Worm (Caenorhabditis elegans) whole organism, L3 larva: Measurements from ENCODE around the gene trpp-11.

Source experiments
- R02D3.7 ChIP-seq: fragments of 150-350 bp; optimal IDR thresholded peaks from 2 replicates; lab custom pipeline; 2014; ENCODE audit warnings: missing biosample characterization, missing genetic modification characterization
- aly-2 ChIP-seq: fragments of 150-350 bp; optimal IDR thresholded peaks from 2 replicates; lab custom pipeline; 2014; ENCODE audit warnings: missing biosample characterization, missing genetic modification characterization
- ama-1 ChIP-seq: fragments of 150-350 bp; optimal IDR thresholded peaks from 2 replicates; lab custom pipeline; 2018
- ceh-16 ChIP-seq: sonication (generic microtip); optimal IDR thresholded peaks from 2 replicates; lab custom pipeline; 2017; ENCODE audit warnings: missing biosample characterization, missing genetic modification characterization
- ceh-28 ChIP-seq: fragments of 150-350 bp; optimal IDR thresholded peaks from 2 replicates; lab custom pipeline; 2014; ENCODE audit warnings: missing biosample characterization, missing genetic modification reagents, missing genetic modification characterization
- ceh-82 ChIP-seq: fragments of 150-350 bp; optimal IDR thresholded peaks from 2 replicates; lab custom pipeline; 2014; ENCODE audit warnings: missing biosample characterization, missing genetic modification characterization
- ceh-9 ChIP-seq: sonication (generic microtip); optimal IDR thresholded peaks from 2 replicates; lab custom pipeline; 2018; ENCODE audit warnings: missing biosample characterization, missing genetic modification characterization
- daf-12 ChIP-seq: fragments of 150-350 bp; optimal IDR thresholded peaks from 2 replicates; lab custom pipeline; 2014; ENCODE audit warnings: missing biosample characterization, missing genetic modification reagents, missing genetic modification characterization
- egl-27 ChIP-seq: sonication (generic microtip); optimal IDR thresholded peaks from 4 replicates; lab custom pipeline; 2017; ENCODE audit warnings: missing biosample characterization, missing genetic modification reagents, missing genetic modification characterization
- egl-5 ChIP-seq: fragments of 150-350 bp; optimal IDR thresholded peaks from 2 replicates; lab custom pipeline; 2017; ENCODE audit warnings: missing biosample characterization, missing genetic modification reagents, missing genetic modification characterization, inconsistent platforms
- elt-1 ChIP-seq: fragments of 150-350 bp; optimal IDR thresholded peaks from 2 replicates; lab custom pipeline; 2014; ENCODE audit warnings: missing biosample characterization, missing genetic modification characterization
- elt-2 ChIP-seq: sonication (generic microtip); optimal IDR thresholded peaks from 2 replicates; lab custom pipeline; 2016; ENCODE audit warnings: missing genetic modification reagents, mild to moderate bottlenecking, missing genetic modification characterization, missing compliant biosample characterization
- elt-3 ChIP-seq, 3 experiments: fragments of 150-350 bp in 1 of 3; sonication (generic microtip) in 2 of 3; optimal IDR thresholded peaks; 2 replicates in 2 of 3; 4 replicates in 1 of 3; lab custom pipeline; 2014 to 2017; ENCODE audit warnings: missing biosample characterization in 3 of 3, missing genetic modification characterization in 3 of 3
- eor-1 ChIP-seq, 2 experiments: fragments of 150-350 bp; optimal IDR thresholded peaks; 2 replicates each; lab custom pipeline; 2014 to 2018; ENCODE audit warnings: missing biosample characterization in 2 of 2, missing genetic modification characterization in 2 of 2
- fkh-10 ChIP-seq: sonication (generic microtip); optimal IDR thresholded peaks from 2 replicates; lab custom pipeline; 2017; ENCODE audit warnings: missing biosample characterization, missing genetic modification reagents, missing genetic modification characterization
- fos-1 ChIP-seq: fragments of 150-350 bp; optimal IDR thresholded peaks from 2 replicates; lab custom pipeline; 2014; ENCODE audit warnings: missing biosample characterization, missing genetic modification characterization
- hmg-11 ChIP-seq: sonication (generic microtip); optimal IDR thresholded peaks from 2 replicates; lab custom pipeline; 2016; ENCODE audit warnings: missing genetic modification characterization, missing compliant biosample characterization
- jun-1 ChIP-seq: fragments of 150-350 bp; optimal IDR thresholded peaks from 2 replicates; lab custom pipeline; 2014; ENCODE audit warnings: missing biosample characterization, missing genetic modification reagents, missing genetic modification characterization
- lin-15B ChIP-seq: fragments of 150-350 bp; optimal IDR thresholded peaks from 2 replicates; lab custom pipeline; 2014; ENCODE audit warnings: missing biosample characterization, missing genetic modification characterization
- lin-39 ChIP-seq: fragments of 150-350 bp; optimal IDR thresholded peaks from 2 replicates; lab custom pipeline; 2018; ENCODE audit warnings: missing biosample characterization, missing genetic modification reagents, missing genetic modification characterization
- lsy-12 ChIP-seq: sonication (generic microtip); optimal IDR thresholded peaks from 2 replicates; lab custom pipeline; 2016; ENCODE audit warnings: mild to moderate bottlenecking, missing genetic modification characterization, missing compliant biosample characterization
- mdl-1 ChIP-seq: fragments of 150-350 bp; optimal IDR thresholded peaks from 2 replicates; lab custom pipeline; 2014; ENCODE audit warnings: missing biosample characterization, missing genetic modification characterization
- mml-1 ChIP-seq: fragments of 150-350 bp; sonication (generic microtip); optimal IDR thresholded peaks from 3 replicates; lab custom pipeline; 2014; ENCODE audit warnings: missing biosample characterization, missing genetic modification characterization
- nfya-1 ChIP-seq: sonication (generic microtip); optimal IDR thresholded peaks from 2 replicates; lab custom pipeline; 2017; ENCODE audit warnings: missing genetic modification characterization, mild to moderate bottlenecking, missing compliant biosample characterization, antibody characterized with exemption, moderate library complexity; ENCODE audit not compliant: insufficient read depth
- nhr-11 ChIP-seq: fragments of 150-350 bp; optimal IDR thresholded peaks from 2 replicates; lab custom pipeline; 2014; ENCODE audit warnings: missing biosample characterization, missing genetic modification characterization
- nhr-23 ChIP-seq: fragments of 150-350 bp; optimal IDR thresholded peaks from 2 replicates; lab custom pipeline; 2014; ENCODE audit warnings: missing biosample characterization, missing genetic modification reagents, missing genetic modification characterization
- nhr-237 ChIP-seq: fragments of 150-350 bp; optimal IDR thresholded peaks from 2 replicates; lab custom pipeline; 2014; ENCODE audit warnings: missing biosample characterization, missing genetic modification characterization
- nhr-25 ChIP-seq: sonication (generic microtip); optimal IDR thresholded peaks from 2 replicates; lab custom pipeline; 2017; ENCODE audit warnings: missing biosample characterization, missing genetic modification characterization
- nhr-28 ChIP-seq: fragments of 150-350 bp; optimal IDR thresholded peaks from 2 replicates; lab custom pipeline; 2014; ENCODE audit warnings: missing biosample characterization, missing genetic modification characterization
- nhr-43 ChIP-seq: sonication (generic microtip); optimal IDR thresholded peaks from 2 replicates; lab custom pipeline; 2016; ENCODE audit warnings: mild to moderate bottlenecking, missing genetic modification characterization, missing compliant biosample characterization; ENCODE audit not compliant: poor library complexity, severe bottlenecking
- nhr-67 ChIP-seq: fragments of 150-350 bp; optimal IDR thresholded peaks from 2 replicates; lab custom pipeline; 2014; ENCODE audit warnings: missing biosample characterization, missing genetic modification characterization
- nhr-76 ChIP-seq: fragments of 150-350 bp; sonication (generic microtip); optimal IDR thresholded peaks from 5 replicates; lab custom pipeline; 2014; ENCODE audit warnings: missing biosample characterization, missing genetic modification characterization
- nhr-77 ChIP-seq: fragments of 150-350 bp; optimal IDR thresholded peaks from 2 replicates; lab custom pipeline; 2014; ENCODE audit warnings: missing biosample characterization, missing genetic modification characterization
- pha-4 ChIP-seq: fragments of 150-350 bp; optimal IDR thresholded peaks from 2 replicates; lab custom pipeline; 2014; ENCODE audit warnings: missing biosample characterization, missing genetic modification reagents, missing genetic modification characterization
- pqm-1 ChIP-seq: fragments of 150-350 bp; optimal IDR thresholded peaks from 2 replicates; lab custom pipeline; 2017; ENCODE audit warnings: missing biosample characterization, missing genetic modification characterization, inconsistent platforms
- sea-2 ChIP-seq: fragments of 150-350 bp; sonication (generic microtip); optimal IDR thresholded peaks from 4 replicates; lab custom pipeline; 2014; ENCODE audit warnings: missing biosample characterization, missing genetic modification reagents, missing genetic modification characterization
- skn-1 ChIP-seq: fragments of 150-350 bp; optimal IDR thresholded peaks from 2 replicates; lab custom pipeline; 2014; ENCODE audit warnings: missing biosample characterization, missing genetic modification characterization
- snpc-4 ChIP-seq: fragments of 150-350 bp; optimal IDR thresholded peaks from 2 replicates; lab custom pipeline; 2014; ENCODE audit warnings: missing biosample characterization, missing genetic modification characterization
- tbx-2 ChIP-seq: sonication (generic microtip); optimal IDR thresholded peaks from 2 replicates; lab custom pipeline; 2016; ENCODE audit warnings: mild to moderate bottlenecking, missing genetic modification characterization, missing compliant biosample characterization
- unc-39 ChIP-seq: sonication (generic microtip); optimal IDR thresholded peaks from 4 replicates; lab custom pipeline; 2017; ENCODE audit warnings: missing biosample characterization, missing genetic modification characterization
- unc-62 ChIP-seq: fragments of 150-350 bp; sonication (generic microtip); optimal IDR thresholded peaks from 4 replicates; lab custom pipeline; 2014; ENCODE audit warnings: missing biosample characterization, missing genetic modification reagents, missing genetic modification characterization
- zag-1 ChIP-seq: fragments of 150-350 bp; optimal IDR thresholded peaks from 2 replicates; lab custom pipeline; 2014; ENCODE audit warnings: missing biosample characterization, missing genetic modification characterization
- ztf-4 ChIP-seq: fragments of 150-350 bp; optimal IDR thresholded peaks from 2 replicates; lab custom pipeline; 2014; ENCODE audit warnings: missing biosample characterization, missing genetic modification characterization

Gene trpp-11

DNA sequence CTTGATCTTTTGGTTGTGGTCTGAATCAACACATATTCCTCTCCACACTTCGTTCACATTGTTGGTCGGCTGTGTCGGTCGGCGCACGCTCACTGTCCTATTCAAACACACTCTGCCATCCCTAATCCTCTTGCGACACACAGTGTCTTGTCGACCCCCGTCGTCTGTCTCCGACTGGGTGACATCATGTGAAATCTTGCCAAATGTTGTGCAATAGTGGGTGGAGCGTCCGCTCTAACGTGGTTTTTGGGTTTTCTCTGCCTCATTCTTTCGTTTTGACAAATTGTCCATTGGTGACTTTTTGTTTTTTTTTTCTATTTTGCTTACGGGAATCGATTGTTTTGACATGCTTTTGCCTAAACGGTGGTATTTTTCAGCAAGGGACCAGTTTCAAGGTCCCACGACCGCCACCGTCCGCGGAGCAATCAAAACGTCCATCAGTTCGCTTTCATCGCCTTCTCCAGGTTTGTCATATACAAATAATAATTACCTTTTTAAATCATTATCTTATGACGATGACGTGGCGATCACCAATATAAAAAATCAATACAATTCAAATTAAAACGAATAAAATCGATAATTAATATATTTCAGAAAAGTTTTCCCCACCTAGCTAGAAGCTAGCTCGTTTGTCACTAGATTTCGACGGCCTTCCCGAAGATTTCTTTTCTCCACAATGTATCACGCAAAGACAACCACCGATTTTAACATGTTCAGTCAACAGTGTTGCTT is 38.9 kb downstream of the trpp-11 start (continued):
- TF ChIP-seq skn-1 (tag; lab: Kevin White, UChicago) (peak; percentile 81), ceh-16 (tag; lab: Kevin White, UChicago) (no peak), fkh-10 (GFP tag; lab: Kevin White, UChicago) (peak; percentile 96), egl-27 (tag; lab: Kevin White, UChicago) (peak; percentile 48), nhr-28 (tag; lab: Kevin White, UChicago) (no peak), elt-2 (peak; percentile 85), nhr-11 (peak; percentile 82), nhr-237 (tag; lab: Kevin White, UChicago) (no peak), ceh-9 (tag; lab: Kevin White, UChicago) (no peak), nhr-76 (tag; lab: Kevin White, UChicago) (no peak), eor-1 (tag; optimal IDR thresholded peaks at IDR 0.05; lab: Kevin White, UChicago) (no peak), mml-1 (tag; lab: Kevin White, UChicago) (peak; percentile 8), mdl-1 (tag; lab: Kevin White, UChicago) (peak; percentile 82), lsy-12 (peak; percentile 88), aly-2 (tag; lab: Kevin White, UChicago) (no peak), sea-2 (GFP tag; lab: Kevin White, UChicago) (peak; percentile 49)
- TF ChIP-seq, all 47 proteins: peak for 32

DNA sequence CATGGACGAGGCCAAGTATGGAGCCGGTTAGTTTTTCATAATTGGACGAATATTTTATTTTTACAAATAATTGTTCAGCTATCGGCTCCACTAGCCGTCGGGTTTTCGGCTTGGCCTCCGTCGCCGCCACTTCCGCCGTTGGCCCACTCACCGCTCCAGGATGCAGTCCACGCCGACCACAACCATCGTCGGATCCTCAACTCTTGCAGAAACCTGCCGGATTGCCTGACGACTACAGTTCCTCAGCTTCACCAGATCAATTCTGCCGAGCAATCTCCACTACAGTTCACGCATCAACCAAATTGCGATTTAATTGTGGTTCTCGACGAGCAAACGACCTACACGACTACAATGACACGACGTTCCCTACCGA is 39.5 kb downstream of the trpp-11 start:
- TF ChIP-seq ceh-28 (tag; lab: Kevin White, UChicago) (no peak), fos-1 (no peak), unc-62 (no peak), nhr-43 (no peak), hmg-11 (tag; lab: Kevin White, UChicago) (no peak)

DNA sequence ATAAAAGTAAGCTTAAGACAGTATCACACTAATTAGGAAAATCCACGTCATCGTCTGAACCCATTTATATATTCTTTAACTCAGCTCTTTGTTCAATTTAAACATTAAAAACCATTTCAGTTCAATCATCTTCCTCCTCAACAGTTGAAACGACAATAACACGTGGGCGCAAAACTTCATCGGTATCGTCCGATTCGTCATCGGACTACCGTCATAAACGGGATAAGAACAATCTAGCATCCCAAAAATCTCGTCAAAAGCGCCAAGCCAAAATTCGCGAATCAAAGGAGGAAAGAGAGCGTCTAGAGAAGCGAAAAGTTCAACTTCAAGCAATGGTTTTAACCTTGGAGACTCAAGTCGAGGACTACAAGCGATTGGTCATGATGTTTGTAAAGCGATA is 40.3 kb downstream of the trpp-11 start:
- TF ChIP-seq nhr-43 (peak; percentile 45), ama-1 (lab: Kevin White, UChicago) (peak; percentile 60), pha-4 (tag; lab: Kevin White, UChicago) (no peak), nhr-25 (tag; lab: Kevin White, UChicago) (peak; percentile 30)

DNA sequence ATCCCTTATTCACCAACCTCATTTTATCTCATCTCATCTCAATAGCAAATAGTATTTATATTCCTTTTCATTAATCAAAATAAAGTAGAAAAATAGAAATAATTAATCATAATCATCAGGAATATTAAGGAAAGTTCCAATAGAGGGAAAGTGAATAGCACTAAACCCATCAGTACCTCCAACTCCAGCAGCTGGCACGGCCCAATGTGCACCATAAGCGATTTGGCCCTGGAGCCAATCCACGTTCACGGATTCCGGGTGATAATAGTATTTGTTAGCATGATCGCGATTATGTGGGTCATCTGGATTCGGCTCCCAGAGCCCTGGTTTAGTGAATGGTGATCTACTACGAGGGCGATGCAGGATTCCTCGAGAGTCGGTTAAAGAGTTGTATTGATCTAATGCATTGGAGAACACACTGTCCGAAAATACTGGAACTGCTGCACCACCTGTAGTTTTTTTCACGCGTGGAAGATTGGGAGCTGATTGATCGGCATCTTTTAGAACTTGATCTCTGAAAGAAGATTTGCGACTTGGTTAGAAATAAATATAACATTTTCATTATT is 40.9 kb downstream of the trpp-11 start:
- TF ChIP-seq nhr-76 (tag; lab: Kevin White, UChicago) = peak; percentile 47
- no peak for TF ChIP-seq ceh-9 (tag; lab: Kevin White, UChicago)
- TF ChIP-seq lin-15B (tag; lab: Kevin White, UChicago) = no peak
- TF ChIP-seq unc-39 = peak; percentile 43
- peak; percentile 98 for TF ChIP-seq ama-1 (lab: Kevin White, UChicago)
- peak; percentile 20 for TF ChIP-seq lin-39
- peak; percentile 47 for TF ChIP-seq skn-1 (tag; lab: Kevin White, UChicago)
- TF ChIP-seq aly-2 (tag; lab: Kevin White, UChicago) = peak; percentile 85
- TF ChIP-seq elt-1 (tag; lab: Kevin White, UChicago) = peak; percentile 61
- TF ChIP-seq mml-1 (tag; lab: Kevin White, UChicago) = no peak
- TF ChIP-seq nhr-43 = peak; percentile 92
- TF ChIP-seq nhr-77 (tag; lab: Kevin White, UChicago) = peak; percentile 64
- TF ChIP-seq elt-3 (tag; optimal IDR thresholded peaks at IDR 0.05; lab: Kevin White, UChicago) = peak in 2 of 3 experiments; percentile 32 to 38
- TF ChIP-seq pqm-1 (tag; lab: Kevin White, UChicago) = no peak
- TF ChIP-seq nhr-25 (tag; lab: Kevin White, UChicago) = peak; percentile 62
- peak; percentile 70 for TF ChIP-seq tbx-2 (tag; lab: Kevin White, UChicago)
- TF ChIP-seq snpc-4 (tag; lab: Kevin White, UChicago) = no peak
- TF ChIP-seq eor-1 (tag; optimal IDR thresholded peaks at IDR 0.05; lab: Kevin White, UChicago) = no peak
- no peak for TF ChIP-seq nhr-67 (tag; lab: Kevin White, UChicago)
- TF ChIP-seq elt-2 = peak; percentile 61
- peak; percentile 61 for TF ChIP-seq jun-1
- peak; percentile 7 for TF ChIP-seq ceh-82 (tag; lab: Kevin White, UChicago)
- peak; percentile 26 for TF ChIP-seq R02D3.7 (tag; lab: Kevin White, UChicago)
- peak; percentile 84 for TF ChIP-seq ztf-4
- TF ChIP-seq fos-1 = peak; percentile 84
- no peak for TF ChIP-seq fkh-10 (GFP tag; lab: Kevin White, UChicago)
- TF ChIP-seq pha-4 (tag; lab: Kevin White, UChicago) = peak; percentile 47
- TF ChIP-seq egl-5 (tag; lab: Kevin White, UChicago) = no peak
- TF ChIP-seq nhr-23 (tag; lab: Kevin White, UChicago) = no peak
- peak; percentile 42 for TF ChIP-seq zag-1 (tag; lab: Kevin White, UChicago)
- no peak for TF ChIP-seq nhr-237 (tag; lab: Kevin White, UChicago)
- no peak for TF ChIP-seq daf-12 (tag; lab: Kevin White, UChicago)
- TF ChIP-seq nfya-1 (tag; lab: Kevin White, UChicago) = peak; percentile 38
- peak; percentile 31 for TF ChIP-seq unc-62
- peak; percentile 7 for TF ChIP-seq mdl-1 (tag; lab: Kevin White, UChicago)
- peak; percentile 42 for TF ChIP-seq hmg-11 (tag; lab: Kevin White, UChicago)
- TF ChIP-seq sea-2 (GFP tag; lab: Kevin White, UChicago) = no peak
- peak; percentile 71 for TF ChIP-seq ceh-28 (tag; lab: Kevin White, UChicago)
- peak; percentile 97 for TF ChIP-seq lsy-12
